Worm (Caenorhabditis elegans) whole organism, L4/young adult: Measurements from ENCODE around the gene B0416.4.

Experiments
- W03F9.2 ChIP-seq: fragments of 150-350 bp; optimal IDR thresholded peaks from 2 replicates; lab custom pipeline; 2014; ENCODE audit warnings: missing biosample characterization, missing genetic modification characterization
- him-1 ChIP-seq: sonication (generic microtip); optimal IDR thresholded peaks from 2 replicates; lab custom pipeline; 2016; ENCODE audit warnings: missing genotype, missing genetic modification reagents, missing genetic modification characterization, missing compliant biosample characterization

ce11 chrX:9243257-9243656 is 35.5 kb upstream of the B0416.4 start, which contains the start of gene gpa-12:
- TF ChIP-seq him-1 (tag; lab: Kevin White, UChicago) (no peak), W03F9.2 (tag; lab: Kevin White, UChicago) (no peak)
